Fruit fly (Drosophila melanogaster) S2 (cell line): ENCODE data around the gene ric8a.

ENCODE experiments used
- CG8478 ChIP-seq: fragments of >200 bp; optimal IDR thresholded peaks from 2 replicates; lab custom pipeline; 2018
- CTCF ChIP-seq, 2 experiments: fragments of >200 bp; optimal IDR thresholded peaks; 2 replicates each; lab custom pipeline; 2018

DNA sequence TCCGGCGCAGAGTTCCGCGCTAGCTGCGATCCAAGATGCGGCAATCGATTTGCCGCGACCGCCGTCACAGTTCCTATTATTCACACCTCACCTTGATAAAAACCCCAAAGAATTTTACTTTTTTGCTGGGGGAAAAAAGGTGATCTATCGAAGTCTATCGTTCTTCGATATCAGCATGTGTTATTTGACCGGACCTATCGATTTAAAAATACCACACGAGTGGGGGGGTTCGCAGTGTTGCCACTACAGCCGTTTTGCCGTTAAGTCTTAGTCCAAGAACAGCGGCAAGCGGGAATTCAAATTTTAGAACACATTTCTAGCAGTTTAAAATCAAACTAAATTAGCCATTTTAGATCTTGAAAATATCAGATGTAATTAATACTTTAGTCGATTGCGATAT, 23.8 kb upstream of the ric8a start, which contains the start of gene CG12121:
- TF ChIP-seq CTCF (optimal IDR thresholded peaks at IDR 0.05; lab: Kevin White, UChicago): no peak
- no peak for TF ChIP-seq CG8478 (lab: Kevin White, UChicago)
